Fruit fly (Drosophila melanogaster): ENCODE data around the gene Zaf1.

Gene Zaf1

DNA sequence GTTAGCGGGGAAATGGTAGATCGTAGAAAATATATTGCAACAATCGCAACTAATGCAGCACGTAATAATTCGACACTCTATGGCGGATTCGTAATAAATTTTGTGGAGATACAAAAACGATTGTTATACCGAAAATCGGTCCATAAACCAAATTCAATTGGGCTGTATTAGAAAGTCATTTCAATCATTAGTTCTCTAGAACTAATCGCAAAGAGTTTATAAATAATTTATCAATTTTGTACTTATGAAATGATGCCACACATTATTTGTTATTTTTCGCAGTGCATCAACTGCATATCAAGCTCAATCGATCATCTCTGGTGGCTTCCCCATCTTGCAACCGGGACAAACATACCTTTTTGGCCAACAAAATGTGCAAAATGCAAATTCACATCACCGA, 13.0 kb downstream of the Zaf1 start:
- TF ChIP-seq CG8478 (optimal IDR thresholded peaks at IDR 0.05) (no peak), usp (GFP tag; optimal IDR thresholded peaks at IDR 0.05) (no peak), Dll (optimal IDR thresholded peaks at IDR 0.05) (no peak), EcR (GFP tag; optimal IDR thresholded peaks at IDR 0.05) (no peak)

DNA sequence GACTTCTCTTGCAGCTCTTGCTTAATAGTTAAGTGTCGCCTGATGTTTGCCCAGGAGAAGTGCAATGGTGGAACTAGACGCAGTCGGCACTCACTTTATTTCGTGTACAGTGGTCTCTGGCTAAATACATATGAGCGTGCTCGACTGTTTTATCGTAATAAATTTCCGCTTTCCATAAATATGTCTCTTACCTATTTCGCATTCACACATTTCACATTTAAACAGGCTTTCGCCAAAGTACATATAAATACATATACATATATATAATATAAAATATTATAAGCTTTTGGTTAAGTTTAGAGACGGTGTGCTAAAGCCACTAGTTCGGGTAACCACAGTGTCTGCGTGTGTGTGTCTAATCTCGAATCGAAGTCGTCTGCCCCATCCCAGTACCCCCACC, 18.8 kb downstream of the Zaf1 start:
- TF ChIP-seq EcR (GFP tag; optimal IDR thresholded peaks at IDR 0.05): no peak
- no peak for TF ChIP-seq psq (optimal IDR thresholded peaks at IDR 0.05)
- no peak for TF ChIP-seq pan (optimal IDR thresholded peaks at IDR 0.05)
- TF ChIP-seq CG8478 (optimal IDR thresholded peaks at IDR 0.05): no peak
- TF ChIP-seq Dll (optimal IDR thresholded peaks at IDR 0.05): no peak
- TF ChIP-seq usp (GFP tag; optimal IDR thresholded peaks at IDR 0.05): no peak

DNA sequence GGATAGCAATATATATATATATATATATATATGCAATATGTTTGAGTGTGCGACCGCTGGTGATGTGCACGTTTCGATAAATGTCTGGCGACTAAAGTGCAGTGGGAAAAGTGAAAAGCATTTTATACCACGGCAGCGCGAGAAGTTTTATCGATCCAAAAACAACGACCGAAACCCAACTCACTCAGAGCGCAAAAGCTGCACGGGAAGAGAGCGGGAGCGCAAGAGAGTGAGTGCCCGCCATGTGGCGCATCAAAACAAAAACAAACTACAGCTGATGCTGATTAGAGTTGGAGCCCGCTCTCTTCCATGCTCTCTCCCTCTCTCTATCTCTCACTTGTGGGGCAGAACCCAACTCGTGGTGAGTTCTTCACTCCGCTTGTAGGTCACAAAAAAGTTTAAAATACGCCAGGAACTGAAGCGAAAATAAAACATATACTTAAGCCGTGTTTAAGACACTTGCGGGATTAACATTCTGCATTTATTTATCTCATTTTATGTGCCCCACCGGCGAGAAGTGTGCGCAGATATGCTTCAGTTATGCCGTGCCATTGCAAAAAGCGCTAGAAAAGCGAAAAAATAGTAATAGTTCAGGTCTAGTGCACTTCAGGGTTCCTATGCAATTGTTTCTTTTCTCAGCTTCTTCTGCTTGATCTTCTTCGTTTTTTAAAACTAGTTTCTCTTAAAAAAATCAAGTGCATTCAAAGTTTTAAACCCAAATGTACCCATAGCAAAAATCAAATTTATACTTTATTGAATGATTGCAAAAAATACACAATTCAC, 20.6 kb downstream of the Zaf1 start:
- no peak for TF ChIP-seq pan (optimal IDR thresholded peaks at IDR 0.05)
- TF ChIP-seq Dll (optimal IDR thresholded peaks at IDR 0.05): peak; percentile 96
- no peak for TF ChIP-seq EcR (GFP tag; optimal IDR thresholded peaks at IDR 0.05)

DNA sequence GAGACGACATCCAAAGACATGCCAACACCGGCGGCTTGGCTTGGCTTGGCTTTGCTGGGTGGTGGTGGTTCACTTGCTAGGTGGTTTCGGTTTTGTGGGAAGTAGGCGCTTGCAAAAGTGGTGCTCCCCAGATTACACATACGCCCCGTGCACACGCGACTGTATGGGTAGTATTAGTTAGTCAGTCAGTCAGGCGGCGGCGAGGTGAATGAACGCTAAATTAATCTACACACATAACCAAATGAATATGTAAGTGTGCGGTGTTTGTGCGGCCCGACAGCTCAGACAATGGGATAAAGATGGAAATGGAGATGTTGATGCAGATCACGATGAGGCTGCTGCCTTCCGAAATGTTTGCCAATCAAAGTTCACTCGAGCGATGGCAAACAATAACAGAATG, 22.3 kb downstream of the Zaf1 start:
- TF ChIP-seq Dll (optimal IDR thresholded peaks at IDR 0.05): no peak
- TF ChIP-seq CG8478 (optimal IDR thresholded peaks at IDR 0.05): no peak
- TF ChIP-seq pan (optimal IDR thresholded peaks at IDR 0.05): no peak
- TF ChIP-seq psq (optimal IDR thresholded peaks at IDR 0.05): no peak
- no peak for TF ChIP-seq usp (GFP tag; optimal IDR thresholded peaks at IDR 0.05)
- no peak for TF ChIP-seq EcR (GFP tag; optimal IDR thresholded peaks at IDR 0.05)

DNA sequence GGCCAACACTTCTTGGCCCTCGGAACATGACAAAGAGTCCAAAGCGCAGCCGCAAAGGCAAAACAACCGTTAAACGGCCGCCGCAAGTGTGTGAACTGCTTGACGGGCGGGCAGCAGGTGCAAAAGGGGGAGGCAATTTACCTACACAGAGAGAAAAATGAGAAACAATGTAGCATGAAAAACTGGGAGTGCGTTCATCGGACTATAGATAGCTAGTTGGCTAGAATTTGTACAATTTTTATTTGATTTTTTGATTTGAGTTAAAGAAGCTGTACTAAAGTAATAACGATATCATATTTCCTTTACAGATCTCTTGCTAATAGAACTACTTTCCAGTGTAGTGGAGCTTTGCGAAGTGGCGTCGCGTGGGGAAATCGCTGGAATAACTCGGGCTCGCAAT, 29.9 kb downstream of the Zaf1 start:
- TF ChIP-seq pan (optimal IDR thresholded peaks at IDR 0.05) (no peak), CG8478 (optimal IDR thresholded peaks at IDR 0.05) (no peak), psq (optimal IDR thresholded peaks at IDR 0.05) (no peak), Dll (optimal IDR thresholded peaks at IDR 0.05) (no peak), usp (GFP tag; optimal IDR thresholded peaks at IDR 0.05) (no peak), EcR (GFP tag; optimal IDR thresholded peaks at IDR 0.05) (no peak)

DNA sequence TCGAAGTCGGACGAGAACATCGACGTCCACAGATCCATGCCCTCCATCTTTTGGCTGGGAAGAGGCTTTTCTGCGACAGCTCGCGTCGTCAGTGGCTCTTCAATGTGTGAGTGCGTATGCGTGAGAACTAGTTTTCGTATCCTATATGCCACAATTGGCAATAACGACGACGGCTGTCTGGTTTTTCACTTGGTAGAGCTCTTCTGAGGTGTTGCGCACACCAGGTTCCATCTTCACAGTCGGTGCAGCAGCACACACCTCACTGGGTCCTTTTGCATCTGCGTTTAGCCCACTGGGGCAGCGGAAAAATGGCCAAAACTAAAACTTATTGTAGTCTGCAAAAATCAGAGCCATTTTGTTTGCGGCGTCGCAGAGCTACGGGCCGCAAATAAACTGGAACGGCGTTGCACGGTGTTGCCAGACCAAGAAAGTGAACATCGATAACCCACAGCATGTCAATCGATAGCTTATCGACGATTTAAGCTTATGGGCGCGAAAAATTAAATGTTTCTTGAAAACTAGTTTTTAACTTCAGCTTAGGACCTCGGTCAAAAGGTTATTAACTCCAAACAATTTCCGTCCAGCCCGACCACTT, 35.6 kb downstream of the Zaf1 start, which contains the start of gene CG6791:
Gene CG6791, minus strand, starts transcription at position 383 of the 595 bp plus-strand sequence.
- no peak for TF ChIP-seq pan (optimal IDR thresholded peaks at IDR 0.05)
- TF ChIP-seq CG8478 (optimal IDR thresholded peaks at IDR 0.05): no peak
- TF ChIP-seq usp (GFP tag; optimal IDR thresholded peaks at IDR 0.05): no peak
- no peak for TF ChIP-seq psq (optimal IDR thresholded peaks at IDR 0.05)
- no peak for TF ChIP-seq EcR (GFP tag; optimal IDR thresholded peaks at IDR 0.05)
- no peak for TF ChIP-seq Dll (optimal IDR thresholded peaks at IDR 0.05)

DNA sequence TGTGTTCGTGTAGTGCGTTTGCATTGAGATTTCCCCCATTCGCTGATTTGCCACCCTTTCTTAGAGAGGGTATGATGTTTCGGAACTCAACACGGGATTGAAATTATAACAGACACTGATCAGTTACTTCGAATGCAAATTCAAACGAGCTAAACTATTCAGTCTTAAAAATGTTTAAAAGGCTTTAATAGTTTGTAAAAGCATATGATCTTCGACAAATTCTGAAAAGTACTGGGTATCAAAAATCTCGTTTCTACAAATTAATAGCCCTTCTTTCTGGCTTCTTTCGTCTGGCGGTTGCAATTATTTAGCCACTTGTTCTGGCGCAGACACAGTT, 43.2 kb downstream of the Zaf1 start:
- peak; percentile 35 for TF ChIP-seq pan (optimal IDR thresholded peaks at IDR 0.05)
- no peak for TF ChIP-seq EcR (GFP tag; optimal IDR thresholded peaks at IDR 0.05)

DNA sequence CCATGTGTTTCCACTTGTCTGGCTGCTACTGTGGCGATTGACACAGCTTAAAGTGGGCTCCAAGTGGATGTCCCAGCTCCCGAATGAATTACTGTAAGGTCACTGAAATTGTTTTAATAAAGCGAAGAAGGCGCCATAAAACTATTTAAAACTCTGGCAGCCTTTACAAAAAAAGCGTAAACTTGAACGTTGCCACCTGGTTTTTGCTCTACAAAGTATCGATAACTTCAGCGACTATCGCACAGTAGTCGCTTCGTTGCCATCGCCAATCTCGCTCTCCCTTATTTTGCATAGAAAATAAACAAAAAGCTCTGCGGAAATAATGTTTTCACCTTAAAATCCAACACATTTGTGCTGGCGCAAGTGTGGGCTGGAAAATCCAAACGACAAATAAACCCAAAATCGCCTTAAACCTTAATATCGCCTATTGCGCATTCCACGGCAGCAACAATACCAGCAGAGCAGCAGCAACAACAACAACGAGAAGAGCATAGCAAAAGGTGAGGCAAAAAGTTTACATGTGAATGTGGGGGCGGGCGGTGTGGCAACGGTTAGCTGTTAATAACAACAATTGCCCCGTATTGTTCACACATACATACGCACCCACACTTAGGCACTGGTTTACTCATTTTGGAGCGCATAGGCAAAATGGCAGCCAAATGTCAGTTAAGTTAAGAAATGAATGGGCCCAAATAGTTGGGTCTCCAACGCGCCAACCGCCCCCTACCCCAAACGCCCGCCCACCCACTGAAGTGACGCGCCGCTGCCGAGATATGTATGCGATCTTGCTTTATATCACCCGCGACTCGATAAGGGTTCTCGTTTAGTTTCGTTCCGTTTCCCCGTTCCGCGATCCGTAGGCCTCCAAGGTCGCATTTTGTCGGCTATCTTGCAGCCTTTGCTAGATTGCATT, 43.8 kb downstream of the Zaf1 start, which contains the start of gene wkd:
Gene wkd, plus strand, starts transcription at position 237 of the 913 bp plus-strand sequence.
- TF ChIP-seq pan (optimal IDR thresholded peaks at IDR 0.05) (no peak), Dll (optimal IDR thresholded peaks at IDR 0.05) (no peak), EcR (GFP tag; optimal IDR thresholded peaks at IDR 0.05) (no peak), usp (GFP tag; optimal IDR thresholded peaks at IDR 0.05) (no peak), CG8478 (optimal IDR thresholded peaks at IDR 0.05) (no peak), psq (optimal IDR thresholded peaks at IDR 0.05) (no peak)

DNA sequence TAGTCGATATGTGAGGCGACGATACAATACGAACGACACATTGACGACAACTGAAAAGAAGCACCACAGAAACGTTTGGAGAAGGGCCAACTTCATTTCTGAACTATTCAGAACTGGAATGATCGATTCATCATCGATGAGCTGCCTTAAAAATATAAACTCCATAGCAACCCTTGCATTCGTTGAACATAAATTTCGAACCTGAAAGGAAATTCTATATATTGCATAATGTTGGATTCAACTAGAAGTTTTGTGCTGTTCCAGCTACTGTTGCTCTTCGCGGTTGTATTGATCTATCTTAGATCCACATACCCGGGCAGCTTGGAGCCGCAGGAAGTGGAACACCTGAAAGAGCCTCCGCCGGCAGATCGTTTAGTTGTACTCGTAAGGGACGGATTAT, 46.8 kb downstream of the Zaf1 start, which contains the start of the genes CG6790 and CG5342:
Gene CG6790, minus strand, starts transcription at position 101 of the 400 bp plus-strand sequence.
Gene CG5342, plus strand, starts transcription at position 182 of the 400 bp plus-strand sequence.
- TF ChIP-seq Dll (optimal IDR thresholded peaks at IDR 0.05): no peak
- no peak for TF ChIP-seq EcR (GFP tag; optimal IDR thresholded peaks at IDR 0.05)
